Worm (Caenorhabditis elegans): Measurements from ENCODE around the gene ubc-13.

DNA sequence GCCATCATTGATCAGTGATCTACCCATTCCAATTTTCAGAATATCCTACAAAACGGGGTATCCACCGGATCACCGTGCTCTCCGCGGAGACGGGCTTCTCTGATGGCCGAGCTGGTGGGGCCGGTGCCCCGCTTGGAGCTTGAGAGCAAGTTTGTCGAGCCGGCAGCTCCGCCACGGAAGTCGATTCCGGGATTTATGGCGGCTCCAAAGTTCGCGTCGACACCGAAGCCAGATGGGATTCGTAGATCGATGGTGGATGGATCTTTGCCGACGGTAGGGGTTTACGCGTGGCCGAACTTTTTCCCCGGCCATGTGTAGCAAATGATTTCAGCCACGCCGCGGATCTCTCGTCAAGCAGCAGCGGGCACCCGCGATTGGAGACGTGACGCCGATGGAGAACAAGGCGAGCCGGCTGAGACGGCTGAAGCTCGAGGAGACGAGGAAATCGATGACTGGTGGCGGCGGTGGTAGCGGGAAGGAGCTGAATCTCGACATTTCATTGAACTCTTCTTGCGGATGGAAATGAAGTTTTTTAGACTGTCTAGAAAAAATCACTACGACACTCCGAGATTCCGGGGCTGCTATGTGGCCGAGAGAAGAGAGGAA is 36.9 kb downstream of the ubc-13 start:
- TF ChIP-seq nhr-28 (tag; optimal IDR thresholded peaks at IDR 0.05), result no peak
- no peak for TF ChIP-seq unc-62 (GFP tag; optimal IDR thresholded peaks at IDR 0.05)
- TF ChIP-seq bed-3 (GFP tag; optimal IDR thresholded peaks at IDR 0.05), result no peak
- no peak for TF ChIP-seq ham-2 (GFP tag; optimal IDR thresholded peaks at IDR 0.05)
- TF ChIP-seq snpc-4 (tag; optimal IDR thresholded peaks at IDR 0.05), result no peak
- TF ChIP-seq pha-4 (tag; optimal IDR thresholded peaks at IDR 0.05), result no peak
- no peak for TF ChIP-seq nhr-12 (tag; optimal IDR thresholded peaks at IDR 0.05)
- no peak for TF ChIP-seq nhr-76 (tag; optimal IDR thresholded peaks at IDR 0.05)
- TF ChIP-seq nhr-237 (tag; optimal IDR thresholded peaks at IDR 0.05), result no peak
- no peak for TF ChIP-seq mep-1 (tag; optimal IDR thresholded peaks at IDR 0.05)
- TF ChIP-seq ztf-11 (tag; optimal IDR thresholded peaks at IDR 0.05), result no peak
- TF ChIP-seq cnd-1 (tag; optimal IDR thresholded peaks at IDR 0.05), result no peak

Data from whole organism, mixed stage, embryonic.